Worm (Caenorhabditis elegans) whole organism, L4 larva: ENCODE results near the gene srx-73.

Source experiments
- F10B5.3 ChIP-seq: sonication (generic microtip); optimal IDR thresholded peaks from 2 replicates; lab custom pipeline; 2016; ENCODE audit warnings: mild to moderate bottlenecking, missing genetic modification characterization, missing compliant biosample characterization
- F49E8.2 ChIP-seq: sonication (generic microtip); optimal IDR thresholded peaks from 2 replicates; lab custom pipeline; 2016; ENCODE audit warnings: missing compliant biosample characterization, mild to moderate bottlenecking, missing genetic modification characterization, borderline replicate concordance
- R02D3.7 ChIP-seq: fragments of 150-350 bp; sonication (generic microtip); optimal IDR thresholded peaks from 3 replicates; lab custom pipeline; 2014; ENCODE audit warnings: missing biosample characterization, missing genetic modification characterization
- Y48G9A.11 ChIP-seq: fragments of 200-800 bp; sonication (Bioruptor generic); IDR thresholded peaks from 2 replicates; pipeline ENCODE4 v1.3.6; 2022; ENCODE audit warnings: missing genetic modification reagents, missing genetic modification characterization, missing compliant biosample characterization
- ZK337.2 ChIP-seq: fragments of 200-800 bp; sonication (Bioruptor generic); IDR thresholded peaks from 2 replicates; pipeline ENCODE4 v1.3.6; 2022; ENCODE audit warnings: missing genetic modification reagents, missing genetic modification characterization, missing compliant biosample characterization
- aha-1 ChIP-seq: fragments of 150-350 bp; peaks from one replicate; lab custom pipeline; 2014; ENCODE audit warnings: missing biosample characterization, missing genetic modification characterization
- ceh-20 ChIP-seq: fragments of 200-800 bp; sonication (Bioruptor generic); IDR thresholded peaks from 2 replicates; pipeline ENCODE4 v1.3.6; 2022; ENCODE audit warnings: missing genetic modification reagents, missing genetic modification characterization, missing compliant biosample characterization
- ceh-28 ChIP-seq: fragments of 150-350 bp; optimal IDR thresholded peaks from 2 replicates; lab custom pipeline; 2014; ENCODE audit warnings: missing biosample characterization, missing genetic modification reagents, missing genetic modification characterization
- ceh-62 ChIP-seq: sonication (generic microtip); optimal IDR thresholded peaks from 2 replicates; lab custom pipeline; 2017; ENCODE audit warnings: missing biosample characterization, missing genetic modification characterization
- ceh-82 ChIP-seq: sonication (generic microtip); optimal IDR thresholded peaks from 2 replicates; lab custom pipeline; 2017; ENCODE audit warnings: missing biosample characterization, missing genetic modification characterization
- daf-16 ChIP-seq, 3 experiments: sonication (generic microtip); optimal IDR thresholded peaks; 2 replicates each; lab custom pipeline; 2016 to 2017; ENCODE audit warnings: missing genetic modification characterization in 3 of 3, missing genetic modification reagents in 3 of 3, mild to moderate bottlenecking in 2 of 3, missing compliant biosample characterization in 2 of 3, missing biosample characterization in 1 of 3, moderate library complexity in 1 of 3
- dmd-9 ChIP-seq: fragments of 200-800 bp; sonication (Bioruptor generic); IDR thresholded peaks from 2 replicates; pipeline ENCODE4 v1.3.6; 2022; ENCODE audit warnings: missing genetic modification reagents, missing genetic modification characterization, missing compliant biosample characterization
- egl-27 ChIP-seq: sonication (generic microtip); optimal IDR thresholded peaks from 3 replicates; lab custom pipeline; 2017; ENCODE audit warnings: missing biosample characterization, missing genetic modification reagents, missing genetic modification characterization
- fkh-10 ChIP-seq: fragments of 150-350 bp; optimal IDR thresholded peaks from 2 replicates; lab custom pipeline; 2014; ENCODE audit warnings: missing biosample characterization, missing genetic modification reagents, missing genetic modification characterization
- gei-8 ChIP-seq: fragments of 200-800 bp; sonication (Bioruptor generic); optimal IDR thresholded peaks from 2 replicates; lab custom pipeline; 2018; ENCODE audit warnings: mild to moderate bottlenecking, missing genetic modification characterization, missing compliant biosample characterization
- hif-1 ChIP-seq, 2 experiments: sonication (generic microtip); optimal IDR thresholded peaks; 2 replicates each; lab custom pipeline; 2016 to 2017; ENCODE audit warnings: missing compliant biosample characterization in 2 of 2, missing genetic modification characterization in 2 of 2, missing genetic modification reagents in 2 of 2, missing genotype in 2 of 2, mild to moderate bottlenecking in 1 of 2
- hlh-11 ChIP-seq: fragments of 200-800 bp; sonication (Bioruptor generic); optimal IDR thresholded peaks from 2 replicates; lab custom pipeline; 2018; ENCODE audit warnings: mild to moderate bottlenecking, missing genetic modification characterization, missing compliant biosample characterization
- jun-1 ChIP-seq: fragments of 150-350 bp; optimal IDR thresholded peaks from 2 replicates; lab custom pipeline; 2014; ENCODE audit warnings: missing biosample characterization, missing genetic modification reagents, missing genetic modification characterization
- lin-1 ChIP-seq: fragments of 200-800 bp; sonication (Bioruptor generic); IDR thresholded peaks from 2 replicates; pipeline ENCODE4 v1.3.6; 2022; ENCODE audit warnings: missing genetic modification reagents, missing genetic modification characterization, missing compliant biosample characterization
- lin-13 ChIP-seq: fragments of 150-350 bp; optimal IDR thresholded peaks from 2 replicates; lab custom pipeline; 2014; ENCODE audit warnings: missing biosample characterization, missing genetic modification reagents, missing genetic modification characterization
- lin-15B ChIP-seq: fragments of 150-350 bp; sonication (generic microtip); optimal IDR thresholded peaks from 3 replicates; lab custom pipeline; 2014; ENCODE audit warnings: missing biosample characterization, missing genetic modification characterization
- lin-38 ChIP-seq: fragments of 200-800 bp; sonication (Bioruptor generic); IDR thresholded peaks from 2 replicates; pipeline ENCODE4 v1.3.6; 2022; ENCODE audit warnings: missing genetic modification reagents, missing genetic modification characterization, missing compliant biosample characterization
- lir-3 ChIP-seq: sonication (generic microtip); optimal IDR thresholded peaks from 2 replicates; lab custom pipeline; 2016; ENCODE audit warnings: mild to moderate bottlenecking, missing genetic modification characterization, missing compliant biosample characterization
- madf-5 ChIP-seq, 2 experiments: fragments of 200-800 bp; sonication (Bioruptor generic); IDR thresholded peaks; 2 replicates each; pipeline ENCODE4 v1.3.6; 2022; ENCODE audit warnings: missing compliant biosample characterization in 2 of 2, missing genetic modification characterization in 2 of 2
- mxl-3 ChIP-seq: fragments of 200-800 bp; sonication (Bioruptor generic); optimal IDR thresholded peaks from 2 replicates; lab custom pipeline; 2018; ENCODE audit warnings: mild to moderate bottlenecking, missing genetic modification characterization, missing compliant biosample characterization
- nhr-10 ChIP-seq: fragments of 150-350 bp; optimal IDR thresholded peaks from 2 replicates; lab custom pipeline; 2014; ENCODE audit warnings: missing biosample characterization, missing genetic modification characterization
- nhr-11 ChIP-seq: fragments of 150-350 bp; optimal IDR thresholded peaks from 2 replicates; lab custom pipeline; 2014; ENCODE audit warnings: missing biosample characterization, missing genetic modification characterization
- nhr-111 ChIP-seq: fragments of 200-800 bp; sonication (Bioruptor generic); optimal IDR thresholded peaks from 2 replicates; lab custom pipeline; 2018; ENCODE audit warnings: mild to moderate bottlenecking, missing genetic modification characterization, missing compliant biosample characterization
- nhr-25 ChIP-seq: sonication (generic microtip); optimal IDR thresholded peaks from 2 replicates; lab custom pipeline; 2017; ENCODE audit warnings: missing genetic modification characterization, mild to moderate bottlenecking, missing compliant biosample characterization, antibody characterized with exemption, moderate library complexity, borderline replicate concordance; ENCODE audit not compliant: insufficient read depth
- nhr-42 ChIP-seq: fragments of 200-800 bp; sonication (Bioruptor generic); IDR thresholded peaks from 2 replicates; pipeline ENCODE4 v1.3.6; 2022; ENCODE audit warnings: missing genetic modification characterization, missing compliant biosample characterization
- nhr-48 ChIP-seq: sonication (generic microtip); optimal IDR thresholded peaks from 2 replicates; lab custom pipeline; 2016; ENCODE audit warnings: mild to moderate bottlenecking, missing genetic modification characterization, missing compliant biosample characterization
- nhr-6 ChIP-seq: fragments of 150-350 bp; optimal IDR thresholded peaks from 2 replicates; lab custom pipeline; 2014; ENCODE audit warnings: missing biosample characterization, missing genetic modification characterization
- nhr-76 ChIP-seq: fragments of 150-350 bp; optimal IDR thresholded peaks from 2 replicates; lab custom pipeline; 2014; ENCODE audit warnings: missing biosample characterization, missing genetic modification characterization
- nhr-77 ChIP-seq: fragments of 150-350 bp; optimal IDR thresholded peaks from 2 replicates; lab custom pipeline; 2014; ENCODE audit warnings: missing biosample characterization, missing genetic modification characterization
- pha-4 ChIP-seq, 2 experiments: fragments of 150-350 bp in 1 of 2; fragments of 200-800 bp in 1 of 2; sonication (Bioruptor generic) in 1 of 2; IDR thresholded peaks in 1 of 2; optimal IDR thresholded peaks in 1 of 2; 2 replicates each; pipeline versions ENCODE4 v1.3.6 to Lab custom; 2014 to 2022; ENCODE audit warnings: missing genetic modification characterization in 2 of 2, missing genetic modification reagents in 2 of 2, missing biosample characterization in 1 of 2, missing compliant biosample characterization in 1 of 2
- rbr-2 ChIP-seq: sonication (generic microtip); optimal IDR thresholded peaks from 2 replicates; lab custom pipeline; 2016; ENCODE audit warnings: missing genotype, missing genetic modification characterization, missing compliant biosample characterization
- sdz-12 ChIP-seq: fragments of 200-800 bp; sonication (Bioruptor generic); optimal IDR thresholded peaks from 2 replicates; lab custom pipeline; 2018; ENCODE audit warnings: mild to moderate bottlenecking, missing genetic modification characterization, missing compliant biosample characterization
- unc-130 ChIP-seq: sonication (generic microtip); optimal IDR thresholded peaks from 2 replicates; lab custom pipeline; 2016; ENCODE audit warnings: missing genetic modification reagents, missing genetic modification characterization, missing compliant biosample characterization
- unc-39 ChIP-seq: sonication (generic microtip); optimal IDR thresholded peaks from 2 replicates; lab custom pipeline; 2017; ENCODE audit warnings: missing biosample characterization, missing genetic modification characterization
- ztf-7 ChIP-seq: fragments of 150-350 bp; optimal IDR thresholded peaks from 2 replicates; lab custom pipeline; 2014; ENCODE audit warnings: missing biosample characterization, missing genetic modification characterization

srx-73 gene

DNA sequence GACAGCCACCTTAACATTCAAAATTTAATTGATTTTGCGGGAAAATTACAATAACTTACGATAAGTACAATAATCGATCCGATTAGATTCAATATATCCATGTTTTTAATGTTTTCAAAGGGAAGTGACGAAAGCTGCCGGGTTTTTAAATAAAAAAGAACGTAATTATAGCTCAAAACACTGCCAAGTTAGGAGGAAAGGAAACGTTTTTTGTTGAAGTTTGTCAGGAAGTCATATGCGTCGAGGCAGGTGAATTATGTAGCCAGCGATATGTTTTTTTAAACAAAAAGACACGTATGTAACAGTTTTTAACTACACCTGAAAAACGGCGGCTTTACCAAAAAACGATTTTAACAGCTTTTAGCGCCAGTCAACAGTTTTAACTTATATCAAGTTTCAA is at the start of gene srx-73:
Gene srx-73, minus strand, starts transcription at position 101 of the 400 bp plus-strand sequence.
- TF ChIP-seq fkh-10 (GFP tag; lab: Kevin White, UChicago) = no peak
- TF ChIP-seq nhr-76 = no peak
- no peak for TF ChIP-seq nhr-11 (tag; lab: Kevin White, UChicago)
- no peak for TF ChIP-seq nhr-25 (tag; lab: Kevin White, UChicago)
- TF ChIP-seq lin-15B (tag; lab: Kevin White, UChicago) = no peak
- TF ChIP-seq nhr-10 (tag; lab: Kevin White, UChicago) = no peak

DNA sequence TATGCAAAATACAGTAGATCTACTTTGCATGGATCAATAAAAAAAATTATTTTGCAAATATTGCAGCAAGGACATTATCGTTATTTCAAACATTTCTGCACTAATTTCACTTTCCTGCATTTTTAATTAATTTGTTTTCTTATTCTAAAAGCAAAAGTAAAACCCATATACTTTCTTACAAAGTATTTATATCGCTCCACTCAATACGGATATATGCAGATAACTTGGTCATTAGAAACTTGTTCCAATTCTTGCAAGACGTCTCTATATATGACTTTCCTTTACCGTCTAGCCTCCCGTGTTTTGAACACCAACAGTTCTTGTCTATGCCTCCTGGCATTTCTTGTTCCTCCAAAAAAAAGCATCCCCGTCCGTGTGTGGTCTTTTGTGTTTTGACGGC is 44.9 kb upstream of the srx-73 start, which contains the start of gene oac-24:
Gene oac-24, plus strand, starts transcription at position 301 of the 400 bp plus-strand sequence.
- TF ChIP-seq jun-1 = no peak
- TF ChIP-seq rbr-2 (tag; lab: Kevin White, UChicago) = no peak
- no peak for TF ChIP-seq ZK337.2 (GFP tag; lab: Robert Waterston, UW)
- TF ChIP-seq nhr-42 = no peak
- TF ChIP-seq, all 104 proteins: peak for 0

DNA sequence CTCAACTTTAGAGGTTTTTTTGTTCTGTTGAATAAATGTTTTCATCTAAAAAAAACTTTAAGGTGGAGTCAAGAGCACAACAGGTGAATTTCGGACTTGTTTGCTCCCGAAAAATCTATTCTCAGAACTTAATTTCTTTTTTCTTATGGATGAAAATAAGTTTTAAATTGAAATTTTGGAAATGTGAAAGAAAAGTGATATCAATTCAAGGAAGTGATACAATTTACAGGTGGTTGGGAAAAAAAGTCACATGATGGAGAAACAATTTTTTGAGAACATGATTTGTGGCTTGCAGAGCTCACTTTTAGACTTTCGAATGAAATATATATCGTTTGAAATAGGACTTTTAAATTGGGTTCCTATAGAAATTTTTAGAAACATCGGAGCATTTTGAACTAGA is 42.1 kb upstream of the srx-73 start:
- no peak for TF ChIP-seq pha-4 (GFP tag; IDR thresholded peaks at IDR 0.05; lab: Robert Waterston, UW)
- no peak for TF ChIP-seq pha-4 (tag; optimal IDR thresholded peaks at IDR 0.05; lab: Kevin White, UChicago)
- no peak for TF ChIP-seq unc-39
- no peak for TF ChIP-seq daf-16 (GFP tag; optimal IDR thresholded peaks at IDR 0.05; lab: Kevin White, UChicago)
- no peak for TF ChIP-seq daf-16 (tag; optimal IDR thresholded peaks at IDR 0.05; lab: Kevin White, UChicago)
- no peak for TF ChIP-seq lin-38 (GFP tag; lab: Robert Waterston, UW)
- no peak for TF ChIP-seq nhr-48
- no peak for TF ChIP-seq gei-8
- no peak for TF ChIP-seq hif-1 (tag; optimal IDR thresholded peaks at IDR 0.05; lab: Kevin White, UChicago)
- no peak for TF ChIP-seq lin-13 (GFP tag; lab: Kevin White, UChicago)
- no peak for TF ChIP-seq nhr-6
- TF ChIP-seq aha-1 = no peak
- TF ChIP-seq ceh-28 (tag; lab: Kevin White, UChicago) = no peak
- TF ChIP-seq Y48G9A.11 (GFP tag; lab: Robert Waterston, UW) = no peak

DNA sequence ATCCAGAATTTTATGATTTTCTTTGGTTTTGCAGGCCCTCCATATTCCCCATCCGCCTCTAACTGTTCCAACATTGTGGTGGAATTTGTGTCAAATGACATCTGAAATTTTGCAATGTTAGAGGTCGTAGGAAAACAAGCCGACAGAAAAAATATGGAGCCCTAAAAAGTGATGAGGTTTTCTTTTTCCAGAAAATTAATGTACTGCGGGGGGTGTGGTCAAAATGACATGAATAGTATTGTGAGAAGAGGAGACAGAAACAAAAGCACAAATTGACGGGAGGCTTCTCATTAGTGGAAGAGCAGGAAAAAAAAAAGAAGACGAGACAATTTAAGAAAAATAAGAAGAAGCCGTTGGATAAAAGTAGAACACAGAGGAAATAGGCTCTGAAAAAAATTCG is 34.6 kb upstream of the srx-73 start, which contains the start of gene ZC266.1:
Gene ZC266.1, minus strand, starts transcription at position 101 of the 400 bp plus-strand sequence.
- no peak for TF ChIP-seq F49E8.2 (tag; lab: Kevin White, UChicago)
- no peak for TF ChIP-seq rbr-2 (tag; lab: Kevin White, UChicago)
- no peak for TF ChIP-seq sdz-12 (GFP tag; lab: Kevin White, UChicago)
- no peak for TF ChIP-seq egl-27
- TF ChIP-seq daf-16 (GFP tag; optimal IDR thresholded peaks at IDR 0.05; lab: Kevin White, UChicago) = no peak
- no peak for TF ChIP-seq daf-16 (tag; optimal IDR thresholded peaks at IDR 0.05; lab: Kevin White, UChicago)
- TF ChIP-seq nhr-77 (tag; lab: Kevin White, UChicago) = no peak
- TF ChIP-seq dmd-9 = no peak
- no peak for TF ChIP-seq nhr-111 (GFP tag; lab: Kevin White, UChicago)
- TF ChIP-seq pha-4 (GFP tag; IDR thresholded peaks at IDR 0.05; lab: Robert Waterston, UW) = no peak
- no peak for TF ChIP-seq pha-4 (tag; optimal IDR thresholded peaks at IDR 0.05; lab: Kevin White, UChicago)
- no peak for TF ChIP-seq lin-1 (GFP tag; lab: Robert Waterston, UW)
- no peak for TF ChIP-seq lir-3
- TF ChIP-seq madf-5 (GFP tag; IDR thresholded peaks at IDR 0.05; lab: Robert Waterston, UW) = no peak
- TF ChIP-seq ceh-62 (tag; lab: Kevin White, UChicago) = no peak
- TF ChIP-seq, all 104 proteins: peak for 0

DNA sequence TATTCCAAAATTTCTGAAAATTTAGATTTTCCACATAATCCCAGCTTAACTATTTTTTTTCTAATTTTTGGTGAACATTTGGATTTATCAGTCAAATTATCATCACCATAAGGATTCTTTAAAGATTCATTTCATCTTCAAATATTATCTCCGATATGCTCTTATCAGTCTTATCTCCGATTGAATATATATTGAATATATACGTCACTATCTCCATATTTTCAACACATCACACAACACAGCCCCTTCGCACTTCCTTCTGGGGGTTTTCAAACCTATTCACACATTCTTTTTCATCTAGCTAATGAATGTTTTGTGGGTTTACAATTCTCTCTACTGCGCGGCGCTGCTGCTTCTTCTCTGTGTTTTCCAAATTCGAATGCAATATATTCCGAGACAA is 33.1 kb upstream of the srx-73 start:
- TF ChIP-seq ceh-82 = no peak
- no peak for TF ChIP-seq ztf-7 (tag; lab: Kevin White, UChicago)
- no peak for TF ChIP-seq F10B5.3 (tag; lab: Kevin White, UChicago)
- TF ChIP-seq Y48G9A.11 (GFP tag; lab: Robert Waterston, UW) = no peak
- TF ChIP-seq mxl-3 (GFP tag; lab: Kevin White, UChicago) = no peak
- TF ChIP-seq madf-5 (GFP tag; IDR thresholded peaks at IDR 0.05; lab: Robert Waterston, UW) = no peak
- no peak for TF ChIP-seq ceh-20
- no peak for TF ChIP-seq hlh-11
- TF ChIP-seq lin-13 (GFP tag; lab: Kevin White, UChicago) = no peak
- no peak for TF ChIP-seq ceh-62 (tag; lab: Kevin White, UChicago)
- no peak for TF ChIP-seq nhr-48
- no peak for TF ChIP-seq R02D3.7
- no peak for TF ChIP-seq lin-15B (tag; lab: Kevin White, UChicago)
- TF ChIP-seq nhr-77 (tag; lab: Kevin White, UChicago) = no peak
- TF ChIP-seq unc-130 = no peak
